Fruit fly (Drosophila melanogaster): ENCODE results near the gene Lamtor3.

dm6 chr2L:17500946-17501451 is 20.0 kb downstream of the Lamtor3 start, which contains the start of the genes mEFTs and Dhc36C:
- TF ChIP-seq eg (GFP tag; IDR thresholded peaks at IDR 0.05), result no peak
- no peak for TF ChIP-seq ss (GFP tag; optimal IDR thresholded peaks at IDR 0.05)
- no peak for TF ChIP-seq Eip78C (GFP tag)
- TF ChIP-seq CG8319 (GFP tag; optimal IDR thresholded peaks at IDR 0.05), result no peak
- no peak for TF ChIP-seq Hr38 (GFP tag; optimal IDR thresholded peaks at IDR 0.05)
- TF ChIP-seq CG6854 (GFP tag; optimal IDR thresholded peaks at IDR 0.05), result no peak
- TF ChIP-seq CG8632 (GFP tag; optimal IDR thresholded peaks at IDR 0.05), result no peak
- no peak for TF ChIP-seq esn (GFP tag; optimal IDR thresholded peaks at IDR 0.05)

Measured in whole organism, prepupa.